Fruit fly (Drosophila melanogaster) whole organism, embryonic: ENCODE measurements around the gene CG7120.

Experiments
- C15 ChIP-seq: fragments of 200-800 bp; sonication (Bioruptor generic); IDR thresholded peaks from 3 replicates; pipeline ENCODE4 v1.3.6; 2022; ENCODE audit warnings: missing biosample characterization, missing genetic modification characterization
- CG11085 ChIP-seq: fragments of 200-800 bp; sonication (Bioruptor generic); IDR thresholded peaks from 2 replicates; pipeline ENCODE4 v1.3.6; 2022; ENCODE audit warnings: missing biosample characterization, missing genetic modification characterization
- CG1233 ChIP-seq: fragments of 200-800 bp; sonication (Bioruptor generic); optimal IDR thresholded peaks from 4 replicates; lab custom pipeline; 2018; ENCODE audit warnings: missing biosample characterization, mild to moderate bottlenecking, missing genetic modification characterization
- CG12744 ChIP-seq: fragments of 200-800 bp; sonication (Bioruptor generic); optimal IDR thresholded peaks from 2 replicates; lab custom pipeline; 2016; ENCODE audit warnings: missing biosample characterization, missing genetic modification characterization
- CG13287 ChIP-seq: fragments of 200-800 bp; sonication (Bioruptor generic); IDR thresholded peaks from 2 replicates; pipeline ENCODE4 v1.3.6; 2022; ENCODE audit warnings: missing biosample characterization, missing genetic modification characterization; ENCODE audit not compliant: partially characterized antibody
- CG13424 ChIP-seq: fragments of 200-800 bp; sonication (Bioruptor generic); optimal IDR thresholded peaks from 2 replicates; lab custom pipeline; 2019; ENCODE audit warnings: missing biosample characterization, mild to moderate bottlenecking, missing genetic modification characterization, moderate library complexity
- CG13894 ChIP-seq: fragments of 200-800 bp; sonication (Bioruptor generic); optimal IDR thresholded peaks from 3 replicates; lab custom pipeline; 2018; ENCODE audit warnings: missing biosample characterization, mild to moderate bottlenecking, missing genetic modification characterization, moderate library complexity
- CG14667 ChIP-seq: fragments of 200-800 bp; sonication (Bioruptor generic); IDR thresholded peaks from 2 replicates; pipeline ENCODE4 v1.3.6; 2022; ENCODE audit warnings: missing biosample characterization, missing genetic modification characterization
- CG15479 ChIP-seq: fragments of 200-800 bp; sonication (Bioruptor generic); optimal IDR thresholded peaks from 3 replicates; lab custom pipeline; 2019; ENCODE audit warnings: missing biosample characterization, mild to moderate bottlenecking, missing genetic modification characterization, moderate library complexity
- CG15601 ChIP-seq: fragments of 200-800 bp; sonication (Bioruptor generic); optimal IDR thresholded peaks from 3 replicates; lab custom pipeline; 2019; ENCODE audit warnings: missing biosample characterization, mild to moderate bottlenecking, missing genetic modification characterization, moderate library complexity
- CG32532 ChIP-seq: fragments of 200-800 bp; sonication (Bioruptor generic); IDR thresholded peaks from 2 replicates; pipeline ENCODE4 v1.3.6; 2022; ENCODE audit warnings: missing biosample characterization, missing genetic modification characterization
- CG3995 ChIP-seq: fragments of 200-800 bp; sonication (Bioruptor generic); optimal IDR thresholded peaks from 3 replicates; lab custom pipeline; 2016; ENCODE audit warnings: missing biosample characterization, missing genetic modification characterization
- CG4282 ChIP-seq: fragments of 200-800 bp; sonication (Bioruptor generic); optimal IDR thresholded peaks from 2 replicates; lab custom pipeline; 2016; ENCODE audit warnings: missing biosample characterization, missing genetic modification characterization
- CG4424 ChIP-seq: fragments of 200-800 bp; sonication (Bioruptor generic); optimal IDR thresholded peaks from 3 replicates; lab custom pipeline; 2016; ENCODE audit warnings: missing biosample characterization, missing genetic modification characterization
- CG5180 ChIP-seq: fragments of 200-800 bp; sonication (Bioruptor generic); optimal IDR thresholded peaks from 3 replicates; lab custom pipeline; 2017; ENCODE audit warnings: missing biosample characterization, missing genetic modification characterization, mild to moderate bottlenecking, moderate library complexity, missing genetic modification reagents
- CG6272 ChIP-seq: fragments of 200-800 bp; sonication (Bioruptor generic); IDR thresholded peaks from 2 replicates; pipeline ENCODE4 v1.3.6; 2022; ENCODE audit warnings: missing biosample characterization, missing genetic modification characterization
- CG8089 ChIP-seq: fragments of 200-800 bp; sonication (Bioruptor generic); optimal IDR thresholded peaks from 3 replicates; lab custom pipeline; 2016; ENCODE audit warnings: missing biosample characterization, missing genetic modification characterization
- CG8359 ChIP-seq: fragments of 200-800 bp; sonication (Bioruptor generic); optimal IDR thresholded peaks from 2 replicates; lab custom pipeline; 2017; ENCODE audit warnings: missing biosample characterization, mild to moderate bottlenecking, missing genetic modification characterization, borderline replicate concordance
- CG9437 ChIP-seq: fragments of 200-800 bp; sonication (Bioruptor generic); optimal IDR thresholded peaks from 2 replicates; lab custom pipeline; 2018; ENCODE audit warnings: missing biosample characterization, mild to moderate bottlenecking, missing genetic modification characterization
- Chrac-16 ChIP-seq: fragments of 200-800 bp; sonication (Bioruptor generic); optimal IDR thresholded peaks from 3 replicates; lab custom pipeline; 2016; ENCODE audit warnings: missing biosample characterization, missing genetic modification characterization
- Dad ChIP-seq: fragments of 200-800 bp; sonication (Bioruptor generic); optimal IDR thresholded peaks from 3 replicates; lab custom pipeline; 2016; ENCODE audit warnings: missing biosample characterization, missing genetic modification characterization
- Gsc ChIP-seq: fragments of 200-800 bp; sonication (Bioruptor generic); IDR thresholded peaks from 2 replicates; pipeline ENCODE4 v1.3.6; 2022; ENCODE audit warnings: missing biosample characterization, missing genetic modification characterization
- Gug ChIP-seq: fragments of 200-800 bp; sonication (Bioruptor generic); IDR thresholded peaks from 4 replicates; pipeline ENCODE4 v1.3.6; 2022; ENCODE audit warnings: missing biosample characterization, missing genetic modification characterization
- H15 ChIP-seq: fragments of 200-800 bp; sonication (Bioruptor generic); IDR thresholded peaks from 3 replicates; pipeline ENCODE4 v1.3.6; 2022; ENCODE audit warnings: missing biosample characterization, missing genetic modification characterization
- HLH54F ChIP-seq: fragments of 200-800 bp; sonication (Bioruptor generic); optimal IDR thresholded peaks from 3 replicates; lab custom pipeline; 2016; ENCODE audit warnings: missing biosample characterization, missing genetic modification characterization
- Hmr ChIP-seq: fragments of 200-800 bp; sonication (Bioruptor generic); optimal IDR thresholded peaks from 3 replicates; lab custom pipeline; 2017; ENCODE audit warnings: mild to moderate bottlenecking, missing biosample characterization, missing genetic modification reagents, missing genetic modification characterization
- Hr51 ChIP-seq, 2 experiments: fragments of 200-800 bp; sonication (Bioruptor generic); optimal IDR thresholded peaks; 2 replicates in 1 of 2; 3 replicates in 1 of 2; lab custom pipeline; 2016 to 2018; ENCODE audit warnings: missing biosample characterization in 2 of 2, missing genetic modification characterization in 2 of 2, mild to moderate bottlenecking in 1 of 2, moderate library complexity in 1 of 2
- Jarid2 ChIP-seq: fragments of 200-800 bp; sonication (Bioruptor generic); optimal IDR thresholded peaks from 3 replicates; lab custom pipeline; 2017; ENCODE audit warnings: mild to moderate bottlenecking, missing biosample characterization, missing genetic modification reagents, missing genetic modification characterization
- Kr ChIP-seq: fragments of 200-800 bp; sonication (Bioruptor generic); optimal IDR thresholded peaks from 2 replicates; lab custom pipeline; 2017; ENCODE audit warnings: missing biosample characterization, mild to moderate bottlenecking, missing genetic modification characterization
- Lim3 ChIP-seq: fragments of 200-800 bp; sonication (Bioruptor generic); IDR thresholded peaks from 2 replicates; pipeline ENCODE4 v1.3.6; 2022; ENCODE audit warnings: missing biosample characterization, missing genetic modification characterization
- Optix ChIP-seq: fragments of 200-800 bp; sonication (Bioruptor generic); IDR thresholded peaks from 3 replicates; pipeline ENCODE4 v1.3.6; 2022; ENCODE audit warnings: missing biosample characterization, missing genetic modification characterization
- Ravus ChIP-seq: fragments of 200-800 bp; sonication (Bioruptor generic); IDR thresholded peaks from 2 replicates; pipeline ENCODE4 v1.3.6; 2022; ENCODE audit warnings: missing biosample characterization, missing genetic modification characterization
- Taf1 ChIP-seq: fragments of 200-800 bp; sonication (Bioruptor generic); IDR thresholded peaks from 2 replicates; pipeline ENCODE4 v1.3.6; 2022; ENCODE audit warnings: missing biosample characterization, missing genetic modification characterization
- ac ChIP-seq: fragments of 200-800 bp; sonication (Bioruptor generic); optimal IDR thresholded peaks from 3 replicates; lab custom pipeline; 2017; ENCODE audit warnings: missing biosample characterization, mild to moderate bottlenecking, missing genetic modification characterization
- amos ChIP-seq: fragments of 200-800 bp; sonication (Bioruptor generic); IDR thresholded peaks from 2 replicates; pipeline ENCODE4 v1.3.6; 2022; ENCODE audit warnings: missing biosample characterization, missing genetic modification characterization; ENCODE audit not compliant: partially characterized antibody
- crp ChIP-seq, 2 experiments: fragments of 200-800 bp; sonication (Bioruptor generic); optimal IDR thresholded peaks; 2 replicates in 1 of 2; 3 replicates in 1 of 2; lab custom pipeline; 2017; ENCODE audit warnings: missing biosample characterization in 2 of 2, missing genetic modification characterization in 2 of 2, mild to moderate bottlenecking in 1 of 2, moderate library complexity in 1 of 2
- dm ChIP-seq: fragments of 200-800 bp; sonication (Bioruptor generic); optimal IDR thresholded peaks from 3 replicates; lab custom pipeline; 2016; ENCODE audit warnings: missing biosample characterization, missing genetic modification characterization
- dmrt99B ChIP-seq: fragments of 200-800 bp; sonication (Bioruptor generic); optimal IDR thresholded peaks from 2 replicates; lab custom pipeline; 2018; ENCODE audit warnings: missing biosample characterization, mild to moderate bottlenecking, missing genetic modification characterization, moderate library complexity
- en ChIP-seq: fragments of 200-800 bp; sonication (Bioruptor generic); optimal IDR thresholded peaks from 2 replicates; lab custom pipeline; 2016; ENCODE audit warnings: missing biosample characterization, missing genetic modification characterization
- eve ChIP-seq, 2 experiments: fragments of >200 bp; optimal IDR thresholded peaks; 2 replicates each; lab custom pipeline; 2017; ENCODE audit warnings: missing biosample characterization in 2 of 2, missing genetic modification characterization in 2 of 2
- ewg ChIP-seq: fragments of 200-800 bp; sonication (Bioruptor generic); optimal IDR thresholded peaks from 3 replicates; lab custom pipeline; 2017; ENCODE audit warnings: mild to moderate bottlenecking, missing biosample characterization, missing genetic modification reagents, missing genetic modification characterization
- jumu ChIP-seq: fragments of 200-800 bp; sonication (Bioruptor generic); optimal IDR thresholded peaks from 3 replicates; lab custom pipeline; 2016; ENCODE audit warnings: missing biosample characterization, missing genetic modification characterization
- knrl ChIP-seq: fragments of 200-800 bp; sonication (Bioruptor generic); IDR thresholded peaks from 3 replicates; pipeline ENCODE4 v1.3.6; 2022; ENCODE audit warnings: missing biosample characterization, missing genetic modification characterization; ENCODE audit not compliant: partially characterized antibody
- lmd ChIP-seq: fragments of 200-800 bp; sonication (Bioruptor generic); IDR thresholded peaks from 2 replicates; pipeline ENCODE4 v1.3.6; 2022; ENCODE audit warnings: missing biosample characterization, missing genetic modification characterization
- nerfin-1 ChIP-seq: fragments of 200-800 bp; sonication (Bioruptor generic); optimal IDR thresholded peaks from 3 replicates; lab custom pipeline; 2019; ENCODE audit warnings: missing biosample characterization, mild to moderate bottlenecking, missing genetic modification characterization, moderate library complexity
- phol ChIP-seq: fragments of 200-800 bp; sonication (Bioruptor generic); optimal IDR thresholded peaks from 3 replicates; lab custom pipeline; 2018; ENCODE audit warnings: missing biosample characterization, mild to moderate bottlenecking, missing genetic modification characterization, moderate library complexity
- pnt ChIP-seq: fragments of 200-800 bp; sonication (Bioruptor generic); optimal IDR thresholded peaks from 3 replicates; lab custom pipeline; 2016; ENCODE audit warnings: missing biosample characterization, missing genetic modification characterization
- pum ChIP-seq: fragments of 200-800 bp; sonication (Bioruptor generic); optimal IDR thresholded peaks from 2 replicates; lab custom pipeline; 2016; ENCODE audit warnings: missing biosample characterization, missing genetic modification characterization
- unpg ChIP-seq: fragments of 200-800 bp; sonication (Bioruptor generic); optimal IDR thresholded peaks from 3 replicates; lab custom pipeline; 2018; ENCODE audit warnings: missing biosample characterization, mild to moderate bottlenecking, missing genetic modification characterization, moderate library complexity

CG7120 gene

dm6 chr3L:8440771-8441549, 45.2 kb downstream of the CG7120 start (continued):
- TF ChIP-seq crp (GFP tag; optimal IDR thresholded peaks at IDR 0.05; lab: Kevin White, UChicago) (no peak), Hmr (GFP tag; lab: Kevin White, UChicago) (no peak), CG13894 (tag; lab: Kevin White, UChicago) (no peak), Gug (GFP tag; lab: Robert Waterston, UW) (no peak; the same call in 3 of the 4 replicates), nerfin-1 (tag; lab: Kevin White, UChicago) (no peak), CG15479 (no peak), en (GFP tag; lab: Kevin White, UChicago) (peak; percentile 10), CG12744 (peak; percentile 30), CG32532 (GFP tag; lab: Robert Waterston, UW) (no peak), pnt (GFP tag; lab: Kevin White, UChicago) (peak; percentile 24), H15 (no peak), pum (peak; percentile 33), CG13424 (peak; percentile 25), CG5180 (no peak), CG9437 (GFP tag; lab: Kevin White, UChicago) (peak; percentile 20), knrl (no peak), phol (tag; lab: Kevin White, UChicago) (peak; percentile 28), CG13287 (GFP tag; lab: Robert Waterston, UW) (no peak), unpg (GFP tag; lab: Kevin White, UChicago) (peak; percentile 42), CG4282 (peak; percentile 4), dmrt99B (tag; lab: Kevin White, UChicago) (no peak), Optix (GFP tag; lab: Robert Waterston, UW) (no peak), Kr (GFP tag; lab: Kevin White, UChicago) (no peak), Chrac-16 (GFP tag; lab: Kevin White, UChicago) (peak; percentile 10), Dad (GFP tag; lab: Kevin White, UChicago) (peak; percentile 31), C15 (GFP tag; lab: Robert Waterston, UW) (no peak), amos (GFP tag; lab: Robert Waterston, UW) (no peak), CG11085 (GFP tag; lab: Robert Waterston, UW) (no peak), CG4424 (GFP tag; lab: Kevin White, UChicago) (peak; percentile 28), CG1233 (GFP tag; lab: Kevin White, UChicago) (no peak), ac (GFP tag; lab: Kevin White, UChicago) (no peak), lmd (GFP tag; lab: Robert Waterston, UW) (no peak), dm (peak; percentile 3), Ravus (no peak), jumu (GFP tag; lab: Kevin White, UChicago) (peak; percentile 25), CG8359 (GFP tag; lab: Kevin White, UChicago) (no peak), Jarid2 (no peak), HLH54F (GFP tag; lab: Kevin White, UChicago) (peak; percentile 38), Hr51 (GFP tag; optimal IDR thresholded peaks at IDR 0.05; lab: Kevin White, UChicago) (peak; percentile 12 to 63), Taf1 (GFP tag; lab: Robert Waterston, UW) (no peak), Lim3 (GFP tag; lab: Robert Waterston, UW) (no peak), CG3995 (GFP tag; lab: Kevin White, UChicago) (no peak), CG8089 (GFP tag; lab: Kevin White, UChicago) (no peak), eve (GFP tag; optimal IDR thresholded peaks at IDR 0.05; lab: Kevin White, UChicago) (peak in 1 of 2 experiments; percentile 72), CG14667 (GFP tag; lab: Robert Waterston, UW) (no peak), CG15601 (tag; lab: Kevin White, UChicago) (no peak), CG6272 (GFP tag; lab: Robert Waterston, UW) (no peak), ewg (GFP tag; lab: Kevin White, UChicago) (peak; percentile 55), Gsc (GFP tag; lab: Robert Waterston, UW) (no peak)
